Worm (Caenorhabditis elegans): ENCODE results near the gene C14B1.8.

Gene C14B1.8

DNA sequence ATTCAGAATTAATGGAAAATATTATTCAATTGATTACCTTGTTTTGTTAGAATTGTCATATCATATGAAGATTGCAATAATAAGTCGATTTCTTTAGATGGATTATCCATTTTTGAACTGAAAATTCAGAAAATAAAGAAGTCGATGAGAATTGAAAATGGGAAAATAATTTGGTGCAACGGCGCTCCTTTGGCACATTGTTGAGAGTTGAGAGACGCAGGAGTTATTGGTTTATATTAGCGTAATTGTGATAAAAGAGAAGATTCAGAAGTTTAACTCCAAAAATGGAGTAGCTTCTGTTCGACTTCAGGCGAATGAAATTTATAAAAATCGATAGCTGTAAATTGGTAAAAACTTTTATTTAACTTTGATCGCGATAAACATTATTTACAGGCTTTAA lies at the start of gene C14B1.8:
C14B1.8 (minus strand) TSS at position 117 of the 400 bp plus-strand sequence.
- no peak for TF ChIP-seq R02D3.7 (tag; optimal IDR thresholded peaks at IDR 0.05)
- TF ChIP-seq lin-15B (tag; optimal IDR thresholded peaks at IDR 0.05) = peak; percentile 51

DNA sequence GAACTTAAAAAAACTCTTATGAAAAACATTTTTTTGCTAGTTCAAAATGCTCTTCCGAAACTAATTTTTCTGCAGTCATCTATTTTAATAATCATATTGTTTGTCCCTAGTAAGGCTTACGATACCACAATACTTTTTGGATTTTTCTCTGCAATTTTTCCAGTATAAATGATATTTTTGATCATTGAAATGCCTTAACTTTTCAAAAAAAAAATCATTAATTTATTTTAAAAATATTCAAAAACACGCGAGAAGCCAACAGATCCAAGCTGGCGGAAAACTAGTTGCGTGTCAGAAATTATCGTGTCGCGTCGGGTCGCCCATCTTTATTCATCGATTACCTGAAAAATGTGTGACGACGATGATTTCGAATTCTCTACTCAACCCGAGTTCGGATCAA lies 48.7 kb upstream of the C14B1.8 start, which contains the start of gene gmeb-3:
gmeb-3 (plus strand) TSS at position 301 of the 400 bp plus-strand sequence.
- TF ChIP-seq nfya-1 (tag; optimal IDR thresholded peaks at IDR 0.05; ENCODE audit: insufficient read depth) (no peak), ZK546.5 (tag; optimal IDR thresholded peaks at IDR 0.05) (no peak), ceh-9 (tag; optimal IDR thresholded peaks at IDR 0.05) (no peak), snpc-4 (tag; optimal IDR thresholded peaks at IDR 0.05) (no peak), mml-1 (tag; optimal IDR thresholded peaks at IDR 0.05) (no peak), nhr-12 (tag; optimal IDR thresholded peaks at IDR 0.05) (no peak), pha-4 (tag; optimal IDR thresholded peaks at IDR 0.05) (no peak)

DNA sequence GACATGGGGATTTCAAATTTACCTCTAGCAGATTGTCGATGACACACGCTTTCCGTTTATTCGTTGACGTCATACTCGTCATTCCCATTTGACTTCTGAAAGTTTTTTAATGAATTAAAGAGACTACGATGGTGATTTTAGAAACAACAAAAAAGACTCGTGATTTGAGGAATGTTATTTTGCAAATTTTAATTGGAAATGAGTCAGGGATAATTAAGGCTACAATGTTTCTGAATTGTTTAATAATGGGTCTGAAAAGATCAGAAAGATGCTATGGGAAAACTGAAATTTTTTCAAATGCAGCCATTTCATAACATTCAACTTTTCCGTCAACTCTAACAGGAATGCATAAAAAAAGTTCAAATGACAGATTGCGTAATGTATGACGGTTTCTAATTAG lies 46.0 kb upstream of the C14B1.8 start, which contains the start of gene C44F1.1:
C44F1.1 (minus strand) TSS at position 101 of the 400 bp plus-strand sequence.
- TF ChIP-seq ama-1 (optimal IDR thresholded peaks at IDR 0.05) (no peak), nhr-25 (tag; optimal IDR thresholded peaks at IDR 0.05) (no peak), nhr-67 (tag; optimal IDR thresholded peaks at IDR 0.05) (no peak), aly-2 (tag; optimal IDR thresholded peaks at IDR 0.05) (no peak), pha-4 (tag; optimal IDR thresholded peaks at IDR 0.05) (no peak), unc-39 (tag; optimal IDR thresholded peaks at IDR 0.05) (no peak), mml-1 (tag; optimal IDR thresholded peaks at IDR 0.05) (no peak), elt-3 (tag; optimal IDR thresholded peaks at IDR 0.05) (no peak), lin-15B (tag; optimal IDR thresholded peaks at IDR 0.05) (no peak), ztf-11 (tag; optimal IDR thresholded peaks at IDR 0.05) (no peak), nfya-1 (tag; optimal IDR thresholded peaks at IDR 0.05; ENCODE audit: insufficient read depth) (no peak), snpc-4 (tag; optimal IDR thresholded peaks at IDR 0.05) (no peak), jun-1 (tag; optimal IDR thresholded peaks at IDR 0.05) (no peak)

DNA sequence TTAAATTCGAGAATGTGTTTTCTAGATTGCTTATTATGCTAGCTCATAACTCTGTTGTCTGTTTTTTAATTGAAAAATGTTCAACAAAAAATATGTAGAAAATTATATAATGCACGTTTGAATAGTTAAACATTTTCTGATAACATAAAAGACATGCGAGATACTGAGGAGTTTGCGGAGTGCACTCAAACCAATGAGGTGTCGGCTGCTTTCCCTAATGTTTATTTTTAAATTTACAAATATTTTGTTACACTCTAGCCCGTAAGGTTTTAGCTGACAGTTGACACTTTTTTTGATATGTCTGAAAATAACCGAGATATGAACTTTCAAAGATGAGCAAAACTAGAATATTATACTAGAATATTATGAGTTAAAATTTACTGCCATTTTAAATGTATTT lies 45.1 kb upstream of the C14B1.8 start:
- TF ChIP-seq nhr-67 (tag; optimal IDR thresholded peaks at IDR 0.05) (no peak), snpc-4 (tag; optimal IDR thresholded peaks at IDR 0.05) (peak; percentile 34)

DNA sequence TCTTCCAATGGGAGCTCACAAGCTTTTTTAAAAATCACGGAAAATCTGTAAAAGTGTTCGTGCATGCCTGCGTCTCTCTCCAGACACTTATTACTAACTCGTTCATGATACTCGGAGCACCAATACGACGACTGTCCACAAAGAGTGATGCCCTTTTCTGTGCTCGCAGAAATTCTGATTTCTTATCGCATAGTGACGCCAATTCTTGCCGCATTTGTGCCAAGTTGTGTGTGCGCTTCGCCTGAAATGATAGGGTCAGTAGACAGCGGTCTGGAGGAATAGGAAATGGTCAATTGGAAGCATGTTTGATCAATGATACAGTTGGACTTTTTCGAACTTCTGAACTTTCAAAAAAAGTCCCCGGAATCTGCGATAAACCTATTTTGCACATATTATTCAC lies 44.6 kb upstream of the C14B1.8 start:
- peak; percentile 66 for TF ChIP-seq pqm-1 (tag; optimal IDR thresholded peaks at IDR 0.05)
- TF ChIP-seq R02D3.7 (tag; optimal IDR thresholded peaks at IDR 0.05) = no peak
- TF ChIP-seq elt-2 (tag; optimal IDR thresholded peaks at IDR 0.05) = peak; percentile 66

DNA sequence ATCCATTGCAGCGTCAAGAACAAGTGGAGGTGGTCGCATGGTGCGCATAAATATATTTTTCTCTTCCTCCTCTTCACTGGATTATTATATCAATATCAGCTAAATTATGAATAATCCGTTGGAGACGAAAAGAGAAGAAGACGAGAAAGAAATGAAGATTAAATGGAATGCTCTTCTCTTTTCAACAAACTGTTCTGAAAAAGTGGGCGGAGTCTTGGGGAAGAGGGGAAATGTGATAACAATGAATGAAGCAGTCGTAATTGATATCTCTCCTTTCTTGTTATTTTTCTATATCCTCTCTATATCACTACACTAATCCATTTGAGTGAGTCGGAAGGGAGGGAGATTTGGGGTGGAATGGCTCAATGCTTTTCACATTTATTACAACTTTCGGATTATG lies 39.8 kb upstream of the C14B1.8 start, which contains the start of gene arcp-1:
arcp-1 (minus strand) TSS at position 101 of the 400 bp plus-strand sequence.
- TF ChIP-seq tbx-2 (tag; optimal IDR thresholded peaks at IDR 0.05) (no peak), nhr-11 (tag; optimal IDR thresholded peaks at IDR 0.05) (no peak), egl-27 (tag; optimal IDR thresholded peaks at IDR 0.05) (no peak), nhr-23 (tag; optimal IDR thresholded peaks at IDR 0.05) (no peak), ZK546.5 (tag; optimal IDR thresholded peaks at IDR 0.05) (no peak), nfya-1 (tag; optimal IDR thresholded peaks at IDR 0.05; ENCODE audit: insufficient read depth) (no peak), zag-1 (tag; optimal IDR thresholded peaks at IDR 0.05) (no peak)

DNA sequence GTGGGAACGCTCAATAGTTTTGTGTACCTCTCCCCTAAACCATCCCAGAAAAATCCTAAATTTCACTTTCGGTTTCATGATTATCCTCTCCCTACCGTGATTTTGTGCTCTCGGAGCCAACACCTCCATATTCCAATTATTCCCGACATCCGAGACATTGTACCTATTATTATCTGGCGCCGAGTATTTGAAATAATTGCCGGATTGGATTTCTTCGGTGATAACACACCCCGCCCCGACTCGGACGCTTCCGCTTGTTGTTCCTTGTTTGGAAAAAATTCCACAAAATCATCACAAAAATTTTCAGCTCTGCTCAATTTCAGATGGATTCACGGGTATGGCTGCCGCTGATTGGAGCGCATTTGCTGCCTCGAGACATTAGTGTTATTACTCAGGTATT lies 25.7 kb upstream of the C14B1.8 start, which contains the start of gene lin-48:
lin-48 (plus strand) TSS at position 301 of the 400 bp plus-strand sequence.
- no peak for TF ChIP-seq ceh-28 (tag; optimal IDR thresholded peaks at IDR 0.05)
- TF ChIP-seq mml-1 (tag; optimal IDR thresholded peaks at IDR 0.05) = no peak
- TF ChIP-seq hmg-11 (tag; optimal IDR thresholded peaks at IDR 0.05) = no peak
- TF ChIP-seq nhr-67 (tag; optimal IDR thresholded peaks at IDR 0.05) = no peak
- no peak for TF ChIP-seq nhr-28 (tag; optimal IDR thresholded peaks at IDR 0.05)
- TF ChIP-seq egl-27 (tag; optimal IDR thresholded peaks at IDR 0.05) = no peak
- no peak for TF ChIP-seq sea-2 (GFP tag; optimal IDR thresholded peaks at IDR 0.05)
- TF ChIP-seq ztf-4 (tag; optimal IDR thresholded peaks at IDR 0.05) = no peak
- no peak for TF ChIP-seq nfya-1 (tag; optimal IDR thresholded peaks at IDR 0.05; ENCODE audit: insufficient read depth)
- no peak for TF ChIP-seq lin-15B (tag; optimal IDR thresholded peaks at IDR 0.05)
- TF ChIP-seq elt-2 (tag; optimal IDR thresholded peaks at IDR 0.05) = no peak
- no peak for TF ChIP-seq nhr-237 (tag; optimal IDR thresholded peaks at IDR 0.05)

All from whole organism, L3 larva.